Comparison of ENCODE assay signal across 5 worm cellular contexts in the genomic region with DNA sequence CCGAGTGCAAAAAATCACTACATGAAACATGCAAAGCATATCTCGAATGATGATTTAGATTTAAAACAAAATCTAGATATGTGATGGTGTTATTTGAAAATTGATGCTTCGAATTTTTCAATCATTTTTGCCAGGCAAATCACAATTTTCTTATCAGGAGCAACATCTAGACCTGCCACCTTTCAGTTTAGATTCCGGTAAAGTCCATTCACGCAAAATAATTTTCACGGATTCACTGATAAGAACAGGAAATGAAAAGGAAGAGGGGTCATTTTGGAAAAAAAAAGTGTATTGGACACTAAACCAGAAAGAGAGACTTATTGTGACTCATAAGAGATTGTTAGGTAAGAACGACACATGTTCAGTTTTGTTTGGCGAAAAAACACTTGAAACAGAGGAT.
TF ChIP-seq lines count a peak whose summit lies in the region.

No protein-coding gene starts in this region.

TF ChIP-seq in whole organism, L1 larva, 84 proteins besides CTCF, POLR2A, EP300 and RAD21:
- TF ChIP-seq lin-15B (tag; optimal IDR thresholded peaks at IDR 0.05; lab: Kevin White, UChicago) (no peak), hlh-4 (tag; optimal IDR thresholded peaks at IDR 0.05; lab: Kevin White, UChicago) (no peak), zag-1 (tag; optimal IDR thresholded peaks at IDR 0.05; lab: Kevin White, UChicago) (no peak), elt-2 (tag; optimal IDR thresholded peaks at IDR 0.05; lab: Kevin White, UChicago) (peak; percentile 66), pqm-1 (tag; optimal IDR thresholded peaks at IDR 0.05; lab: Kevin White, UChicago) (no peak)

TF ChIP-seq in whole organism, L2 larva, 48 proteins besides CTCF, POLR2A, EP300 and RAD21:
- peak; percentile 88 for TF ChIP-seq fos-1 (tag; optimal IDR thresholded peaks at IDR 0.05; lab: Kevin White, UChicago)
- no peak for TF ChIP-seq ceh-82 (tag; optimal IDR thresholded peaks at IDR 0.05; lab: Kevin White, UChicago)

TF ChIP-seq in whole organism, L3 larva, 47 proteins besides CTCF, POLR2A, EP300 and RAD21:
- peak; percentile 21 for TF ChIP-seq elt-2 (tag; optimal IDR thresholded peaks at IDR 0.05; lab: Kevin White, UChicago)
- TF ChIP-seq pqm-1 (tag; optimal IDR thresholded peaks at IDR 0.05; lab: Kevin White, UChicago) = peak; percentile 8
- TF ChIP-seq nhr-28 (tag; optimal IDR thresholded peaks at IDR 0.05; lab: Kevin White, UChicago) = no peak

TF ChIP-seq in whole organism, L4 larva, 104 proteins besides CTCF, POLR2A, EP300 and RAD21:
- TF ChIP-seq Y105C5A.15 (GFP tag; IDR thresholded peaks at IDR 0.05; lab: Robert Waterston, UW) = no peak
- peak; percentile 52; the same call in 1 of the 2 replicates for TF ChIP-seq dmd-6 (GFP tag; IDR thresholded peaks at IDR 0.05; lab: Robert Waterston, UW)
- TF ChIP-seq php-3 (GFP tag; IDR thresholded peaks at IDR 0.05; lab: Robert Waterston, UW) = 0 out of 2 replicates have a peak, but pooled peaks have one; percentile 23
- peak; percentile 13 for TF ChIP-seq nhr-28 (tag; optimal IDR thresholded peaks at IDR 0.05; lab: Kevin White, UChicago)
- no peak for TF ChIP-seq skn-1 (tag; optimal IDR thresholded peaks at IDR 0.05; lab: Kevin White, UChicago)
- no peak for TF ChIP-seq daf-16 (GFP tag; optimal IDR thresholded peaks at IDR 0.05; lab: Kevin White, UChicago)
- TF ChIP-seq daf-16 (tag; optimal IDR thresholded peaks at IDR 0.05; lab: Kevin White, UChicago) = peak; percentile 40
- peak; percentile 82 for TF ChIP-seq pqm-1 (tag; optimal IDR thresholded peaks at IDR 0.05; lab: Kevin White, UChicago)
TF ChIP-seq in whole organism, L4 larva: peak in this region for 5.

TF ChIP-seq in whole organism, young adult, 124 proteins besides CTCF, POLR2A, EP300 and RAD21:
- TF ChIP-seq hmg-1.2 (GFP tag; IDR thresholded peaks at IDR 0.05; lab: Robert Waterston, UW) = no peak
- TF ChIP-seq ets-4 (GFP tag; optimal IDR thresholded peaks at IDR 0.05; lab: Kevin White, UChicago) = peak; percentile 81
- TF ChIP-seq nhr-80 (tag; optimal IDR thresholded peaks at IDR 0.05; lab: Kevin White, UChicago) = peak; percentile 79
- TF ChIP-seq egl-44 (GFP tag; IDR thresholded peaks at IDR 0.05; lab: Robert Waterston, UW) = no peak
- no peak for TF ChIP-seq unc-62 (GFP tag; optimal IDR thresholded peaks at IDR 0.05; lab: Kevin White, UChicago)
